Fruit fly (Drosophila melanogaster): Measurements from ENCODE around the gene Rcc1.
A peak's percentile ranks its signal among the peaks of the same experiment; 100 is the strongest.

Gene Rcc1

dm6 chr3L:5976121-5976906 is 43.7 kb upstream of the Rcc1 start (continued):
- peak; percentile 88 for TF ChIP-seq CG8765 (GFP tag; IDR thresholded peaks at IDR 0.05)
- peak; percentile 72 for TF ChIP-seq gsb (GFP tag; IDR thresholded peaks at IDR 0.05)
- peak; percentile 80 for TF ChIP-seq CG7271 (tag; optimal IDR thresholded peaks at IDR 0.05)
- peak; percentile 87 for TF ChIP-seq CG11696 (GFP tag; IDR thresholded peaks at IDR 0.05)
- peak; percentile 79 for TF ChIP-seq her (GFP tag; optimal IDR thresholded peaks at IDR 0.05)
- peak; percentile 13 for TF ChIP-seq YL-1 (GFP tag; optimal IDR thresholded peaks at IDR 0.05)
- peak; percentile 93 for TF ChIP-seq CG18476 (GFP tag; optimal IDR thresholded peaks at IDR 0.05)
- peak; percentile 93 for TF ChIP-seq zen (tag; optimal IDR thresholded peaks at IDR 0.05)
- TF ChIP-seq en (GFP tag; optimal IDR thresholded peaks at IDR 0.05) = peak; percentile 90
- TF ChIP-seq Bteb2 (GFP tag; optimal IDR thresholded peaks at IDR 0.05) = peak; percentile 78
- TF ChIP-seq B-H2 (GFP tag; optimal IDR thresholded peaks at IDR 0.05) = no peak
- peak; percentile 95 for TF ChIP-seq CG11695 (GFP tag; IDR thresholded peaks at IDR 0.05)
- TF ChIP-seq maf-S (GFP tag; optimal IDR thresholded peaks at IDR 0.05) = peak; percentile 86
- TF ChIP-seq CG7928 (GFP tag; optimal IDR thresholded peaks at IDR 0.05) = peak; percentile 47
- TF ChIP-seq tgo (GFP tag; IDR thresholded peaks at IDR 0.05) = peak; percentile 98
- TF ChIP-seq GATAe (GFP tag; conservative IDR thresholded peaks at IDR 0.05) = peak; percentile 56; the same call in 1 of the 2 replicates
- TF ChIP-seq dan (GFP tag; IDR thresholded peaks at IDR 0.05) = peak; percentile 96
- peak; percentile 82 for TF ChIP-seq CG12155 (GFP tag; optimal IDR thresholded peaks at IDR 0.05)
- peak; percentile 98 for TF ChIP-seq gem (tag; optimal IDR thresholded peaks at IDR 0.05)
- TF ChIP-seq Nf-YA (GFP tag; IDR thresholded peaks at IDR 0.05) = peak; percentile 96
- TF ChIP-seq pfk (GFP tag; optimal IDR thresholded peaks at IDR 0.05) = peak; percentile 94
- peak; percentile 81 for TF ChIP-seq CG3838 (GFP tag; optimal IDR thresholded peaks at IDR 0.05)
- peak; percentile 85 for TF ChIP-seq Meics (GFP tag; optimal IDR thresholded peaks at IDR 0.05)
- TF ChIP-seq Sry-β (GFP tag; optimal IDR thresholded peaks at IDR 0.05) = peak; percentile 69
- peak; percentile 91 for TF ChIP-seq org-1 (GFP tag; optimal IDR thresholded peaks at IDR 0.05)
- TF ChIP-seq repo (GFP tag; optimal IDR thresholded peaks at IDR 0.05) = peak; percentile 84
- peak; percentile 48 for TF ChIP-seq Jarid2 (GFP tag; optimal IDR thresholded peaks at IDR 0.05)
- peak; percentile 45 for TF ChIP-seq Nf-YC (tag; optimal IDR thresholded peaks at IDR 0.05)
- TF ChIP-seq ems (GFP tag; optimal IDR thresholded peaks at IDR 0.05) = peak; percentile 94
- TF ChIP-seq CG11504 (tag; optimal IDR thresholded peaks at IDR 0.05) = peak; percentile 96
- TF ChIP-seq CG11398 (GFP tag; optimal IDR thresholded peaks at IDR 0.05) = peak; percentile 80
- peak; percentile 96 for TF ChIP-seq CG7556 (GFP tag; optimal IDR thresholded peaks at IDR 0.05)
- peak; percentile 50; the same call in 1 of the 3 replicates for TF ChIP-seq Dbx (GFP tag; IDR thresholded peaks at IDR 0.05)
- TF ChIP-seq Ssrp (tag; optimal IDR thresholded peaks at IDR 0.05) = peak; percentile 95
- peak; percentile 98 for TF ChIP-seq D19B (GFP tag; optimal IDR thresholded peaks at IDR 0.05)
- TF ChIP-seq lab (GFP tag; optimal IDR thresholded peaks at IDR 0.05) = peak; percentile 92
- peak; percentile 83 for TF ChIP-seq TFAM (GFP tag; optimal IDR thresholded peaks at IDR 0.05)
- no peak for TF ChIP-seq CG8478 (optimal IDR thresholded peaks at IDR 0.05)
- TF ChIP-seq Vsx1 (GFP tag; optimal IDR thresholded peaks at IDR 0.05) = peak; percentile 93
- peak; percentile 62 for TF ChIP-seq Hand (GFP tag; optimal IDR thresholded peaks at IDR 0.05)
- peak; percentile 92 for TF ChIP-seq kay (GFP tag; optimal IDR thresholded peaks at IDR 0.05)
- peak; percentile 70 for TF ChIP-seq kah (GFP tag; optimal IDR thresholded peaks at IDR 0.05)
- TF ChIP-seq CG14441 (GFP tag; IDR thresholded peaks at IDR 0.05) = peak; percentile 97
- TF ChIP-seq CG11723 (GFP tag; optimal IDR thresholded peaks at IDR 0.05) = peak; percentile 81
- TF ChIP-seq MTF-1 (GFP tag; optimal IDR thresholded peaks at IDR 0.05; ENCODE audit: borderline replicate concordance) = peak; percentile 81
- no peak for TF ChIP-seq nerfin-2 (GFP tag; IDR thresholded peaks at IDR 0.05; ENCODE audit: partially characterized antibody)
- 0 out of 3 replicates have a peak, but pooled peaks have one; percentile 12 for TF ChIP-seq CG7963 (GFP tag; IDR thresholded peaks at IDR 0.05; ENCODE audit: partially characterized antibody)
- TF ChIP-seq CG8388 (GFP tag; optimal IDR thresholded peaks at IDR 0.05) = peak; percentile 97
- peak; percentile 88 for TF ChIP-seq CG10147 (GFP tag; optimal IDR thresholded peaks at IDR 0.05)

Measured in whole organism, embryonic.